Fruit fly (Drosophila melanogaster) whole organism, prepupa: Measurements from ENCODE around the gene Elal.

Source experiments
- CG10631 ChIP-seq: fragments of 200-800 bp; sonication (Bioruptor generic); optimal IDR thresholded peaks from 2 replicates; lab custom pipeline; 2016; ENCODE audit warnings: missing biosample characterization, missing genetic modification characterization
- CG11762 ChIP-seq: fragments of 200-800 bp; sonication (Bioruptor generic); optimal IDR thresholded peaks from 3 replicates; lab custom pipeline; 2016; ENCODE audit warnings: missing biosample characterization, missing genetic modification characterization; ENCODE audit not compliant: insufficient read depth
- CG6163 ChIP-seq: fragments of 200-800 bp; sonication (Bioruptor generic); IDR thresholded peaks from 3 replicates; pipeline ENCODE4 v1.3.6; 2022; ENCODE audit warnings: missing biosample characterization, missing genetic modification characterization
- CG6276 ChIP-seq: fragments of 200-800 bp; sonication (Bioruptor generic); optimal IDR thresholded peaks from 2 replicates; lab custom pipeline; 2017; ENCODE audit warnings: missing biosample characterization, mild to moderate bottlenecking, missing genetic modification characterization
- CG6854 ChIP-seq: fragments of 200-800 bp; sonication (Bioruptor generic); optimal IDR thresholded peaks from 2 replicates; lab custom pipeline; 2017; ENCODE audit warnings: missing biosample characterization, mild to moderate bottlenecking, missing genetic modification characterization
- CG7368 ChIP-seq: fragments of 200-800 bp; sonication (Bioruptor generic); optimal IDR thresholded peaks from 3 replicates; lab custom pipeline; 2016; ENCODE audit warnings: missing biosample characterization, missing genetic modification characterization
- Lpt ChIP-seq: fragments of 200-800 bp; sonication (Bioruptor generic); optimal IDR thresholded peaks from 3 replicates; lab custom pipeline; 2016; ENCODE audit warnings: missing biosample characterization, missing genetic modification characterization
- Sox102F ChIP-seq: fragments of 200-800 bp; sonication (Bioruptor generic); optimal IDR thresholded peaks from 2 replicates; lab custom pipeline; 2016; ENCODE audit warnings: missing biosample characterization, mild to moderate bottlenecking, missing genetic modification characterization
- dsx ChIP-seq: fragments of 200-800 bp; optimal IDR thresholded peaks from 3 replicates; lab custom pipeline; 2019; ENCODE audit warnings: missing biosample characterization, mild to moderate bottlenecking, missing genetic modification characterization, moderate library complexity; ENCODE audit not compliant: poor library complexity, severe bottlenecking
- eg ChIP-seq: fragments of 200-800 bp; sonication (Bioruptor generic); IDR thresholded peaks from 3 replicates; pipeline ENCODE4 v1.3.6; 2022; ENCODE audit warnings: missing biosample characterization, missing genetic modification characterization
- esn ChIP-seq: fragments of 200-800 bp; sonication (Bioruptor generic); optimal IDR thresholded peaks from 2 replicates; lab custom pipeline; 2016; ENCODE audit warnings: missing biosample characterization, mild to moderate bottlenecking, missing genetic modification characterization, moderate library complexity
- net ChIP-seq: fragments of 200-800 bp; sonication (Bioruptor generic); optimal IDR thresholded peaks from 3 replicates; lab custom pipeline; 2016; ENCODE audit warnings: missing biosample characterization, missing genetic modification characterization
- pdm3 ChIP-seq: fragments of 200-800 bp; sonication (Bioruptor generic); optimal IDR thresholded peaks from 3 replicates; lab custom pipeline; 2016; ENCODE audit warnings: missing biosample characterization, missing genetic modification characterization
- svp ChIP-seq: fragments of 200-800 bp; sonication (Bioruptor generic); peaks from one replicate; lab custom pipeline; 2016; ENCODE audit warnings: missing biosample characterization, missing genetic modification characterization

- no peak for TF ChIP-seq net (GFP tag; lab: Kevin White, UChicago)
- TF ChIP-seq dsx (GFP tag; lab: Kevin White, UChicago) = no peak
- TF ChIP-seq pdm3 (GFP tag; lab: Kevin White, UChicago) = no peak
- no peak for TF ChIP-seq Lpt
- TF ChIP-seq eg = no peak
- peak; percentile 52 for TF ChIP-seq esn (GFP tag; lab: Kevin White, UChicago)
- TF ChIP-seq CG6276 (GFP tag; lab: Kevin White, UChicago) = no peak
- no peak for TF ChIP-seq CG10631 (GFP tag; lab: Kevin White, UChicago)
- no peak for TF ChIP-seq CG6163 (GFP tag; lab: Robert Waterston, UW)
- no peak for TF ChIP-seq CG6854 (GFP tag; lab: Kevin White, UChicago)
- no peak for TF ChIP-seq CG11762 (GFP tag; lab: Kevin White, UChicago)
- no peak for TF ChIP-seq Sox102F (GFP tag; lab: Kevin White, UChicago)
- no peak for TF ChIP-seq CG7368 (GFP tag; lab: Kevin White, UChicago)
- no peak for TF ChIP-seq svp (GFP tag; lab: Kevin White, UChicago)
Observed at dm6 chr3R:24816993-24817854, 47.9 kb upstream of the Elal start, which contains the start of the genes CG5808 and Saf-B.
